Worm (Caenorhabditis elegans) whole organism, young adult: ENCODE measurements around the gene srx-24.

Experiments
- B0336.3 ChIP-seq: fragments of 200-800 bp; sonication (Bioruptor generic); IDR thresholded peaks from 2 replicates; pipeline ENCODE4 v1.3.6; 2022; ENCODE audit warnings: missing genetic modification characterization, missing compliant biosample characterization
- C06A6.2 ChIP-seq: fragments of 200-800 bp; sonication (Bioruptor generic); conservative IDR thresholded peaks from 2 replicates; pipeline ENCODE4 v1.3.6; 2022; ENCODE audit warnings: missing genetic modification characterization, missing compliant biosample characterization
- F37B4.10 ChIP-seq: fragments of 200-800 bp; sonication (Bioruptor generic); IDR thresholded peaks from 2 replicates; pipeline ENCODE4 v1.3.6; 2022; ENCODE audit warnings: missing genetic modification characterization, missing compliant biosample characterization
- F55B11.4 ChIP-seq: sonication (generic microtip); optimal IDR thresholded peaks from 2 replicates; lab custom pipeline; 2016; ENCODE audit warnings: missing compliant biosample characterization, missing genetic modification characterization, borderline replicate concordance; ENCODE audit not compliant: insufficient read depth
- F57C9.4 ChIP-seq: sonication (generic microtip); optimal IDR thresholded peaks from 2 replicates; lab custom pipeline; 2017; ENCODE audit warnings: mild to moderate bottlenecking, missing genetic modification characterization, missing compliant biosample characterization
- T07F8.4 ChIP-seq: sonication (generic microtip); optimal IDR thresholded peaks from 2 replicates; lab custom pipeline; 2016; ENCODE audit warnings: mild to moderate bottlenecking, missing genetic modification characterization, moderate library complexity, missing compliant biosample characterization
- T26A5.8 ChIP-seq: sonication (generic microtip); optimal IDR thresholded peaks from 2 replicates; lab custom pipeline; 2016; ENCODE audit warnings: missing genetic modification characterization, missing compliant biosample characterization
- ama-1 ChIP-seq, 3 experiments: fragments of 150-350 bp in 1 of 3; sonication (generic microtip) in 2 of 3; optimal IDR thresholded peaks; 2 replicates each; lab custom pipeline; 2014 to 2018; ENCODE audit warnings: missing biosample characterization in 2 of 3, missing genetic modification characterization in 2 of 3, missing genetic modification reagents in 2 of 3
- atf-7 ChIP-seq: sonication (generic microtip); optimal IDR thresholded peaks from 2 replicates; lab custom pipeline; 2017; ENCODE audit warnings: mild to moderate bottlenecking, missing genetic modification characterization, missing compliant biosample characterization
- attf-3 ChIP-seq: fragments of 200-800 bp; sonication (Bioruptor generic); conservative IDR thresholded peaks from 2 replicates; pipeline ENCODE4 v1.3.6; 2022; ENCODE audit warnings: missing genetic modification reagents, missing genetic modification characterization, missing compliant biosample characterization
- attf-5 ChIP-seq: fragments of 200-800 bp; sonication (Bioruptor generic); optimal IDR thresholded peaks from 2 replicates; lab custom pipeline; 2018; ENCODE audit warnings: mild to moderate bottlenecking, missing genetic modification characterization, missing compliant biosample characterization
- ceh-40 ChIP-seq: fragments of 200-800 bp; sonication (Bioruptor generic); IDR thresholded peaks from 2 replicates; pipeline ENCODE4 v1.3.6; 2022; ENCODE audit warnings: missing genetic modification characterization, missing compliant biosample characterization
- chd-7 ChIP-seq: sonication (generic microtip); optimal IDR thresholded peaks from 2 replicates; lab custom pipeline; 2016; ENCODE audit warnings: mild to moderate bottlenecking, missing genetic modification characterization, moderate library complexity, missing compliant biosample characterization
- die-1 ChIP-seq: sonication (generic microtip); optimal IDR thresholded peaks from 2 replicates; lab custom pipeline; 2016; ENCODE audit warnings: missing genotype, mild to moderate bottlenecking, missing genetic modification characterization, missing compliant biosample characterization
- dox-1 ChIP-seq: fragments of 200-800 bp; sonication (Bioruptor generic); IDR thresholded peaks from 2 replicates; pipeline ENCODE4 v1.3.6; 2022; ENCODE audit warnings: missing genetic modification reagents, missing genetic modification characterization, missing compliant biosample characterization
- dpl-1 ChIP-seq: fragments of 150-350 bp; optimal IDR thresholded peaks from 2 replicates; lab custom pipeline; 2014; ENCODE audit warnings: missing biosample characterization, missing genetic modification reagents, missing genetic modification characterization
- egl-44 ChIP-seq: fragments of 200-800 bp; sonication (Bioruptor generic); IDR thresholded peaks from 2 replicates; pipeline ENCODE4 v1.3.6; 2022; ENCODE audit warnings: missing genetic modification reagents, missing genetic modification characterization, missing compliant biosample characterization
- egrh-3 ChIP-seq: fragments of 200-800 bp; sonication (Bioruptor generic); IDR thresholded peaks from 2 replicates; pipeline ENCODE4 v1.3.6; 2022; ENCODE audit warnings: missing genetic modification reagents, missing genetic modification characterization, missing compliant biosample characterization
- ets-4 ChIP-seq: fragments of 200-800 bp; sonication (Bioruptor generic); optimal IDR thresholded peaks from 2 replicates; lab custom pipeline; 2018; ENCODE audit warnings: mild to moderate bottlenecking, missing genetic modification characterization, missing compliant biosample characterization
- let-526 ChIP-seq: fragments of 200-800 bp; sonication (Bioruptor generic); IDR thresholded peaks from 2 replicates; pipeline ENCODE4 v1.3.6; 2022; ENCODE audit warnings: missing genetic modification reagents, missing genetic modification characterization, missing compliant biosample characterization
- lin-54 ChIP-seq: fragments of 200-800 bp; sonication (Bioruptor generic); optimal IDR thresholded peaks from 2 replicates; lab custom pipeline; 2018; ENCODE audit warnings: mild to moderate bottlenecking, missing genetic modification characterization, missing compliant biosample characterization
- madf-6 ChIP-seq: fragments of 200-800 bp; sonication (Bioruptor generic); IDR thresholded peaks from 2 replicates; pipeline ENCODE4 v1.3.6; 2022; ENCODE audit warnings: missing genetic modification reagents, missing genetic modification characterization, missing compliant biosample characterization
- madf-8 ChIP-seq: fragments of 200-800 bp; sonication (Bioruptor generic); conservative IDR thresholded peaks from 2 replicates; pipeline ENCODE4 v1.3.6; 2022; ENCODE audit warnings: missing genetic modification reagents, missing genetic modification characterization, missing compliant biosample characterization
- mes-4 ChIP-seq: sonication (generic microtip); optimal IDR thresholded peaks from 2 replicates; lab custom pipeline; 2016; ENCODE audit warnings: missing genotype, missing genetic modification characterization, missing compliant biosample characterization
- mxl-1 ChIP-seq: sonication (generic microtip); optimal IDR thresholded peaks from 2 replicates; lab custom pipeline; 2016; ENCODE audit warnings: missing genetic modification characterization, missing compliant biosample characterization
- nfya-2 ChIP-seq: fragments of 200-800 bp; sonication (Bioruptor generic); IDR thresholded peaks from 2 replicates; pipeline ENCODE4 v1.3.6; 2022; ENCODE audit warnings: missing genetic modification reagents, missing genetic modification characterization, missing compliant biosample characterization
- nfyb-1 ChIP-seq: fragments of 200-800 bp; sonication (Bioruptor generic); IDR thresholded peaks from 2 replicates; pipeline ENCODE4 v1.3.6; 2022; ENCODE audit warnings: missing genetic modification reagents, missing genetic modification characterization, missing compliant biosample characterization
- nhr-27 ChIP-seq: fragments of 200-800 bp; sonication (Bioruptor generic); optimal IDR thresholded peaks from 2 replicates; lab custom pipeline; 2018; ENCODE audit warnings: mild to moderate bottlenecking, missing genetic modification characterization, moderate library complexity, missing compliant biosample characterization
- nhr-80 ChIP-seq: sonication (generic microtip); optimal IDR thresholded peaks from 2 replicates; lab custom pipeline; 2016; ENCODE audit warnings: missing genetic modification characterization, missing compliant biosample characterization
- repo-1 ChIP-seq: sonication (generic microtip); optimal IDR thresholded peaks from 2 replicates; lab custom pipeline; 2017; ENCODE audit warnings: mild to moderate bottlenecking, missing genetic modification characterization, missing compliant biosample characterization
- sea-2 ChIP-seq: fragments of 200-800 bp; sonication (Bioruptor generic); IDR thresholded peaks from 2 replicates; pipeline ENCODE4 v1.3.6; 2022; ENCODE audit warnings: missing genetic modification characterization, missing compliant biosample characterization
- snpc-1.1 ChIP-seq: sonication (generic microtip); optimal IDR thresholded peaks from 2 replicates; lab custom pipeline; 2017; ENCODE audit warnings: missing genetic modification characterization, mild to moderate bottlenecking, missing compliant biosample characterization, antibody characterized with exemption, moderate library complexity, missing genotype, missing genetic modification reagents; ENCODE audit not compliant: insufficient read depth
- sptf-2 ChIP-seq: fragments of 200-800 bp; sonication (Bioruptor generic); optimal IDR thresholded peaks from 2 replicates; lab custom pipeline; 2018; ENCODE audit warnings: mild to moderate bottlenecking, missing genetic modification characterization, missing compliant biosample characterization
- tbp1 ChIP-seq: fragments of 200-800 bp; sonication (Bioruptor generic); optimal IDR thresholded peaks from 2 replicates; lab custom pipeline; 2018; ENCODE audit warnings: mild to moderate bottlenecking, missing genetic modification characterization, missing compliant biosample characterization
- tlf-1 ChIP-seq: fragments of 200-800 bp; sonication (Bioruptor generic); optimal IDR thresholded peaks from 2 replicates; lab custom pipeline; 2018; ENCODE audit warnings: mild to moderate bottlenecking, missing genetic modification characterization, missing compliant biosample characterization
- xnd-1 ChIP-seq: sonication (generic microtip); optimal IDR thresholded peaks from 2 replicates; lab custom pipeline; 2016; ENCODE audit warnings: missing genotype, missing genetic modification reagents, missing genetic modification characterization, missing compliant biosample characterization
- zfh-2 ChIP-seq: fragments of 200-800 bp; sonication (Bioruptor generic); conservative IDR thresholded peaks from 2 replicates; pipeline ENCODE4 v1.3.6; 2022; ENCODE audit warnings: missing genetic modification reagents, missing genetic modification characterization, missing compliant biosample characterization
- ztf-18 ChIP-seq: sonication (generic microtip); optimal IDR thresholded peaks from 2 replicates; lab custom pipeline; 2016; ENCODE audit warnings: missing genotype, mild to moderate bottlenecking, missing genetic modification characterization, missing compliant biosample characterization
- ztf-22 ChIP-seq: fragments of 200-800 bp; sonication (Bioruptor generic); optimal IDR thresholded peaks from 2 replicates; lab custom pipeline; 2018; ENCODE audit warnings: mild to moderate bottlenecking, missing genetic modification characterization, moderate library complexity, missing compliant biosample characterization
- ztf-26 ChIP-seq: sonication (generic microtip); optimal IDR thresholded peaks from 2 replicates; lab custom pipeline; 2017; ENCODE audit warnings: missing genetic modification characterization, missing compliant biosample characterization

The srx-24 gene

DNA sequence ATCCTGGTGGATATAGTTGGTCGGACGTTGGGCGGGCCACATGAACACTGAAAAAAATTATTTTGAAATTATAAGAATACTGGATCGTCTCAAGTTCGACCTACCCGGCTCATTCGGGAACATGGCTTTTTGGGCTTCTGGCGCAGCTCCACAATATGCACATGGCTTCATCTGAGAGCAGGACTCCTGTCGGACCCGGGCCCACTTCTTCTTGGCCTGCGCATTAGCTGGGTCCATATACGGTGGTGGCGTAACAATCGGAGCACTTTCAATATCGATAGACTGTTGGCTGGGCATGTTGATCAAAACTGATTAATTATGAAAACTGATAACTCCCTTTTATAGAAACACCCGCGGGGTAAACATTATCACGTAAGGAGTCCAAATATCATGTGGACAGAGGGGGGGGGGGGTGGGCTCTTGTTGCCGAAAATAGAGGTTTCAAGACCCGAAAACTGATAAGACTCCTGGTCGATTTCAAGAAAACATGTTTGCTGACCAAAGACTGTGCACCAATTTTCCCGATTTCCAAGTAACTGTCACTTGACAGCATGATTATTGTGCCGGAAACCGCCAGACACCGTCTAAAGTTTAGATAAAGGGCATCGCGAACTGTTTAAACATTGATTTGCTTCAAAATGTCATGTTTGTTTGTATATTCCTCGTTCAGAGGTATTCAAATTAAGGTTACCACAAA lies 19.0 kb downstream of the srx-24 start, which contains the start of gene dod-3:
Gene dod-3, minus strand, starts transcription at position 315 of the 697 bp plus-strand sequence.
- TF ChIP-seq mes-4 (tag; lab: Kevin White, UChicago) (no peak), nfya-2 (GFP tag; lab: Robert Waterston, UW) (no peak), ceh-40 (GFP tag; lab: Robert Waterston, UW) (no peak), tbp1 (GFP tag; lab: Kevin White, UChicago) (peak; percentile 27), nfyb-1 (GFP tag; lab: Robert Waterston, UW) (peak; percentile 50; the same call in 1 of the 2 replicates), egrh-3 (GFP tag; lab: Robert Waterston, UW) (peak; percentile 8; the same call in 1 of the 2 replicates), die-1 (tag; lab: Kevin White, UChicago) (no peak), T26A5.8 (tag; lab: Kevin White, UChicago) (no peak), T07F8.4 (no peak), tlf-1 (GFP tag; lab: Kevin White, UChicago) (peak; percentile 63), ama-1 (optimal IDR thresholded peaks at IDR 0.05; lab: Kevin White, UChicago) (peak; percentile 57), ama-1 (GFP tag; optimal IDR thresholded peaks at IDR 0.05; lab: Kevin White, UChicago) (no peak), nhr-80 (peak; percentile 94), F57C9.4 (tag; lab: Kevin White, UChicago) (no peak), ztf-22 (GFP tag; lab: Kevin White, UChicago) (peak; percentile 70), ets-4 (peak; percentile 65), snpc-1.1 (tag; lab: Kevin White, UChicago) (no peak), F55B11.4 (tag; lab: Kevin White, UChicago) (no peak), C06A6.2 (GFP tag; lab: Robert Waterston, UW) (no peak), repo-1 (tag; lab: Kevin White, UChicago) (no peak), dpl-1 (GFP tag; lab: Kevin White, UChicago) (no peak), B0336.3 (GFP tag; lab: Robert Waterston, UW) (no peak; the same call in 1 of the 2 replicates), attf-5 (GFP tag; lab: Kevin White, UChicago) (peak; percentile 19), chd-7 (peak; percentile 4), dox-1 (GFP tag; lab: Robert Waterston, UW) (peak; percentile 71), atf-7 (peak; percentile 90), madf-8 (no peak), xnd-1 (tag; lab: Kevin White, UChicago) (no peak), lin-54 (GFP tag; lab: Kevin White, UChicago) (no peak), zfh-2 (GFP tag; lab: Robert Waterston, UW) (no peak), egl-44 (GFP tag; lab: Robert Waterston, UW) (0 out of 2 replicates have a peak, but pooled peaks have one; percentile 65), sea-2 (GFP tag; lab: Robert Waterston, UW) (no peak), madf-6 (no peak), F37B4.10 (GFP tag; lab: Robert Waterston, UW) (no peak), let-526 (GFP tag; lab: Robert Waterston, UW) (no peak), attf-3 (GFP tag; lab: Robert Waterston, UW) (no peak), mxl-1 (tag; lab: Kevin White, UChicago) (no peak)

DNA sequence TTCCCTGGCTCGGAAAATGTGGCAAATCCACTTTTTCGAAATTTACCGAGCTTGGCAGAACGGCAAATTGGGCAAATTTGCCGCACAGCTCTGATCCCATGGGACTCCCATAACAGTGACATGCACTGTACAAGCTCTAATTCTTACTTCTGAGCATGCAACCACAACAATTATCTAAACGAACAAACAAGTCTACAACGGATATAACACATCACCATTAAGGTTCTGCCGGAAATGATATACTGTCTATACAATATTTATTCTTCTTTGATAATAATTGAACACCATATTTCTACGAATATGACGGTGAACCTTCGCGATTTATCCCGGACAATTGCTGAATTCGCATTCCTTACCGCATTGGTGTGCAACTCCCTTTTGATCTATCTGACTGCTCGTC lies 21.7 kb downstream of the srx-24 start, which contains the start of gene str-33:
Gene str-33, plus strand, starts transcription at position 301 of the 400 bp plus-strand sequence.
- TF ChIP-seq ztf-26 (tag; lab: Kevin White, UChicago): no peak
- TF ChIP-seq sptf-2 (GFP tag; lab: Kevin White, UChicago): no peak
- no peak for TF ChIP-seq ztf-18 (tag; lab: Kevin White, UChicago)
- no peak for TF ChIP-seq attf-3 (GFP tag; lab: Robert Waterston, UW)
- no peak for TF ChIP-seq nhr-27
